Worm (Caenorhabditis elegans): Measurements from ENCODE around the gene efl-2.

DNA sequence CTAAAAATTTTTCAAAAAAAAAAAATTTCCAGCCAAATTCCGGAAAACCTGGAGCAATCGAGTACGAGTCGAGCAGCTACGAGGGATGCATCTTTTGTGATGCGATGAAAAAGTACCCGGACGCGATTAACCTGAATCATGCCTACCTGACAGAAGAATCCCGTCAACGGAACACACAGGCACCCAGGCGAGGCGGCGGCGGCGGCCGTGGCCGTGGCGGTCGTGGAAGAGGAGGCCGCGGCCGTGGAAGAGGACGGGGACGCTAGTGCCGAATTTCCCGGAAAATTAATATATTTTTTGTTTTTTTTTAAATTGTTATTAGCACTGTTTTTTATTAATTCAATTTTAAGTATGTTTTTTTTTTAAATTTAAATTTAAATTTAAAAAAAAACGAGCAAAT is 4.4 kb upstream of the efl-2 start:
- no peak for TF ChIP-seq ama-1 (optimal IDR thresholded peaks at IDR 0.05)
- TF ChIP-seq ama-1 (GFP tag; optimal IDR thresholded peaks at IDR 0.05): no peak
- no peak for TF ChIP-seq mes-4 (tag; optimal IDR thresholded peaks at IDR 0.05)
- no peak for TF ChIP-seq mel-28 (tag; optimal IDR thresholded peaks at IDR 0.05; ENCODE audit: borderline replicate concordance)
- TF ChIP-seq Y67H2A.10 (GFP tag; conservative IDR thresholded peaks at IDR 0.05): no peak
- TF ChIP-seq K11D2.4 (GFP tag; IDR thresholded peaks at IDR 0.05): no peak
- TF ChIP-seq snpc-4 (GFP tag; optimal IDR thresholded peaks at IDR 0.05): no peak
- TF ChIP-seq snpc-4 (tag; optimal IDR thresholded peaks at IDR 0.05): no peak
- TF ChIP-seq B0261.1 (tag; optimal IDR thresholded peaks at IDR 0.05): no peak
- TF ChIP-seq unc-62 (GFP tag; optimal IDR thresholded peaks at IDR 0.05): no peak
- TF ChIP-seq dpff-1 (tag; optimal IDR thresholded peaks at IDR 0.05): no peak
- no peak for TF ChIP-seq let-526 (GFP tag; IDR thresholded peaks at IDR 0.05)
- TF ChIP-seq egl-44 (GFP tag; IDR thresholded peaks at IDR 0.05): no peak
- no peak for TF ChIP-seq ceh-79 (tag; optimal IDR thresholded peaks at IDR 0.05)

All from whole organism, young adult.